Worm (Caenorhabditis elegans) whole organism, mixed stage, embryonic: ENCODE data around the gene srw-103.
"Not testable (repeated sequence)": the region's sequence is repeated elsewhere in the genome, so short reads cannot be mapped to it uniquely, and the experiment has no call there.

Experiments used
- M03D4.4 ChIP-seq: sonication (generic microtip); optimal IDR thresholded peaks from 2 replicates; lab custom pipeline; 2017; ENCODE audit warnings: mild to moderate bottlenecking, missing genetic modification characterization, missing compliant biosample characterization
- blmp-1 ChIP-seq: fragments of 150-350 bp; optimal IDR thresholded peaks from 2 replicates; lab custom pipeline; 2014; ENCODE audit warnings: missing biosample characterization, missing genetic modification characterization
- ceh-39 ChIP-seq: fragments of 150-350 bp; optimal IDR thresholded peaks from 2 replicates; lab custom pipeline; 2014; ENCODE audit warnings: missing biosample characterization, missing genetic modification characterization
- ceh-43 ChIP-seq: fragments of 200-800 bp; sonication (Bioruptor generic); optimal IDR thresholded peaks from 2 replicates; lab custom pipeline; 2018; ENCODE audit warnings: mild to moderate bottlenecking, missing genetic modification characterization, moderate library complexity, missing compliant biosample characterization
- ceh-83 ChIP-seq: fragments of 200-800 bp; sonication (Bioruptor generic); optimal IDR thresholded peaks from 2 replicates; lab custom pipeline; 2018; ENCODE audit warnings: mild to moderate bottlenecking, missing genetic modification characterization, missing compliant biosample characterization
- cnd-1 ChIP-seq: fragments of 200-800 bp; sonication (Bioruptor generic); optimal IDR thresholded peaks from 2 replicates; lab custom pipeline; 2018; ENCODE audit warnings: mild to moderate bottlenecking, missing genetic modification characterization, missing compliant biosample characterization
- elt-1 ChIP-seq: sonication (generic microtip); optimal IDR thresholded peaks from 2 replicates; lab custom pipeline; 2017; ENCODE audit warnings: missing genetic modification characterization, mild to moderate bottlenecking, missing compliant biosample characterization, antibody characterized with exemption, moderate library complexity, borderline replicate concordance; ENCODE audit not compliant: insufficient read depth
- flh-1 ChIP-seq: fragments of 200-800 bp; sonication (Bioruptor generic); optimal IDR thresholded peaks from 2 replicates; lab custom pipeline; 2018; ENCODE audit warnings: mild to moderate bottlenecking, missing genetic modification characterization, moderate library complexity, missing compliant biosample characterization
- ham-2 ChIP-seq: fragments of 200-800 bp; sonication (Bioruptor generic); optimal IDR thresholded peaks from 2 replicates; lab custom pipeline; 2018; ENCODE audit warnings: mild to moderate bottlenecking, missing genetic modification characterization, missing compliant biosample characterization
- hlh-1 ChIP-seq: fragments of 150-350 bp; optimal IDR thresholded peaks from 2 replicates; lab custom pipeline; 2014; ENCODE audit warnings: missing biosample characterization, missing genetic modification reagents, missing genetic modification characterization
- lin-13 ChIP-seq: fragments of 150-350 bp; optimal IDR thresholded peaks from 2 replicates; lab custom pipeline; 2014; ENCODE audit warnings: missing biosample characterization, missing genetic modification characterization
- lin-32 ChIP-seq: fragments of 200-800 bp; sonication (Bioruptor generic); optimal IDR thresholded peaks from 2 replicates; lab custom pipeline; 2018; ENCODE audit warnings: mild to moderate bottlenecking, missing genetic modification characterization, missing compliant biosample characterization
- mep-1 ChIP-seq: fragments of 150-350 bp; optimal IDR thresholded peaks from 2 replicates; lab custom pipeline; 2017; ENCODE audit warnings: missing biosample characterization, missing genetic modification reagents, missing genetic modification characterization, inconsistent platforms
- mls-2 ChIP-seq: sonication (generic microtip); optimal IDR thresholded peaks from 2 replicates; lab custom pipeline; 2016; ENCODE audit warnings: mild to moderate bottlenecking, missing genetic modification characterization, moderate library complexity, missing compliant biosample characterization
- nhr-12 ChIP-seq: fragments of 150-350 bp; optimal IDR thresholded peaks from 2 replicates; lab custom pipeline; 2014; ENCODE audit warnings: missing biosample characterization, missing genetic modification characterization
- nhr-2 ChIP-seq: fragments of 150-350 bp; optimal IDR thresholded peaks from 2 replicates; lab custom pipeline; 2014; ENCODE audit warnings: missing biosample characterization, missing genetic modification characterization
- nhr-28 ChIP-seq: fragments of 150-350 bp; optimal IDR thresholded peaks from 2 replicates; lab custom pipeline; 2014; ENCODE audit warnings: missing biosample characterization, missing genetic modification characterization
- pha-4 ChIP-seq: fragments of 150-350 bp; optimal IDR thresholded peaks from 2 replicates; lab custom pipeline; 2018; ENCODE audit warnings: missing biosample characterization, missing genetic modification reagents, missing genetic modification characterization
- sem-2 ChIP-seq: fragments of 200-800 bp; sonication (Bioruptor generic); optimal IDR thresholded peaks from 2 replicates; lab custom pipeline; 2018; ENCODE audit warnings: mild to moderate bottlenecking, missing genetic modification characterization, missing compliant biosample characterization
- snpc-4 ChIP-seq: fragments of 150-350 bp; optimal IDR thresholded peaks from 2 replicates; lab custom pipeline; 2014; ENCODE audit warnings: missing biosample characterization, missing genetic modification characterization
- sptf-1 ChIP-seq: sonication (generic microtip); optimal IDR thresholded peaks from 2 replicates; lab custom pipeline; 2017; ENCODE audit warnings: mild to moderate bottlenecking, missing genetic modification characterization, moderate library complexity, missing compliant biosample characterization
- tbx-8 ChIP-seq: fragments of 200-800 bp; sonication (Bioruptor generic); optimal IDR thresholded peaks from 2 replicates; lab custom pipeline; 2018; ENCODE audit warnings: mild to moderate bottlenecking, missing genetic modification characterization, moderate library complexity, missing compliant biosample characterization
- unc-39 ChIP-seq: fragments of 150-350 bp; optimal IDR thresholded peaks from 2 replicates; lab custom pipeline; 2014; ENCODE audit warnings: missing biosample characterization, missing genetic modification characterization
- unc-62 ChIP-seq: fragments of 150-350 bp; optimal IDR thresholded peaks from 2 replicates; lab custom pipeline; 2014; ENCODE audit warnings: missing biosample characterization, missing genetic modification reagents, missing genetic modification characterization
- ztf-11 ChIP-seq: fragments of 150-350 bp; optimal IDR thresholded peaks from 2 replicates; lab custom pipeline; 2014; ENCODE audit warnings: missing biosample characterization, missing genetic modification characterization

Gene srw-103

ce11 chrV:1716892-1717291, at the start of gene srw-103:
Gene srw-103, plus strand, starts transcription at chrV:1717192.
- TF ChIP-seq blmp-1 (tag; lab: Kevin White, UChicago) = no peak
- TF ChIP-seq sptf-1 (tag; lab: Kevin White, UChicago) = no peak
- TF ChIP-seq mls-2 (tag; lab: Kevin White, UChicago) = no peak
- TF ChIP-seq lin-32 (GFP tag; lab: Kevin White, UChicago) = no peak
- TF ChIP-seq snpc-4 (tag; lab: Kevin White, UChicago) = no peak
- no peak for TF ChIP-seq tbx-8
- TF ChIP-seq ham-2 (GFP tag; lab: Kevin White, UChicago) = no peak
- no peak for TF ChIP-seq unc-39 (tag; lab: Kevin White, UChicago)
- TF ChIP-seq ceh-83 (GFP tag; lab: Kevin White, UChicago) = no peak
- TF ChIP-seq, all 35 proteins: peak for 0

ce11 chrV:1668216-1668615, 48.8 kb upstream of the srw-103 start, which contains the start of gene irld-42:
Gene irld-42, plus strand, starts transcription at chrV:1668516.
- TF ChIP-seq mep-1 (no peak), nhr-28 (tag; lab: Kevin White, UChicago) (no peak), tbx-8 (no peak), pha-4 (tag; lab: Kevin White, UChicago) (no peak)

- TF ChIP-seq flh-1 (no peak), lin-13 (tag; lab: Kevin White, UChicago) (no peak), lin-32 (GFP tag; lab: Kevin White, UChicago) (no peak), sem-2 (GFP tag; lab: Kevin White, UChicago) (no peak), ceh-83 (GFP tag; lab: Kevin White, UChicago) (no peak), pha-4 (tag; lab: Kevin White, UChicago) (no peak), ztf-11 (no peak), elt-1 (no peak), blmp-1 (tag; lab: Kevin White, UChicago) (no peak), ham-2 (GFP tag; lab: Kevin White, UChicago) (no peak)
Measured at ce11 chrV:1678228-1678627, 38.8 kb upstream of the srw-103 start, which contains the start of gene srw-98. Gene srw-98, minus strand, starts transcription at chrV:1678328.

ce11 chrV:1680770-1681169, 36.2 kb upstream of the srw-103 start, which contains the start of gene srw-91:
Gene srw-91, minus strand, starts transcription at chrV:1680870.
- TF ChIP-seq sem-2 (GFP tag; lab: Kevin White, UChicago) (no peak), nhr-2 (tag; lab: Kevin White, UChicago) (no peak), lin-32 (GFP tag; lab: Kevin White, UChicago) (no peak), pha-4 (tag; lab: Kevin White, UChicago) (no peak), snpc-4 (tag; lab: Kevin White, UChicago) (no peak), nhr-28 (tag; lab: Kevin White, UChicago) (no peak), ceh-43 (GFP tag; lab: Kevin White, UChicago) (no peak), mep-1 (no peak), unc-62 (no peak), lin-13 (tag; lab: Kevin White, UChicago) (no peak), ceh-39 (tag; lab: Kevin White, UChicago) (no peak), hlh-1 (no peak), flh-1 (no peak), nhr-12 (tag; lab: Kevin White, UChicago) (no peak)

ce11 chrV:1682279-1682678, 34.7 kb upstream of the srw-103 start, which contains the start of gene srh-3:
Gene srh-3, plus strand, starts transcription at chrV:1682579.
- TF ChIP-seq nhr-28 (tag; lab: Kevin White, UChicago) (no peak), ceh-43 (GFP tag; lab: Kevin White, UChicago) (no peak), ceh-39 (tag; lab: Kevin White, UChicago) (no peak), lin-13 (tag; lab: Kevin White, UChicago) (no peak), snpc-4 (tag; lab: Kevin White, UChicago) (no peak), nhr-12 (tag; lab: Kevin White, UChicago) (no peak), ceh-83 (GFP tag; lab: Kevin White, UChicago) (no peak), hlh-1 (no peak), M03D4.4 (no peak), cnd-1 (tag; lab: Kevin White, UChicago) (no peak)
- TF ChIP-seq, all 35 proteins: peak for 0

- no peak for TF ChIP-seq sem-2 (GFP tag; lab: Kevin White, UChicago)
- TF ChIP-seq mep-1 = no peak
- no peak for TF ChIP-seq nhr-2 (tag; lab: Kevin White, UChicago)
- TF ChIP-seq, all 35 proteins: peak for 0
Measured at ce11 chrV:1685328-1685727, 31.7 kb upstream of the srw-103 start, which contains the start of gene srh-5. Gene srh-5, plus strand, starts transcription at chrV:1685628.

ce11 chrV:1692494-1692893, 24.5 kb upstream of the srw-103 start, which contains the start of gene Y46H3C.5:
Gene Y46H3C.5, minus strand, starts transcription at chrV:1692495.
- not testable (repeated sequence) for TF ChIP-seq snpc-4 (tag; lab: Kevin White, UChicago); elt-1; ham-2 (GFP tag; lab: Kevin White, UChicago)
